Fruit fly (Drosophila melanogaster) whole organism, embryonic: ENCODE results near the gene Scr.

Source experiments
- BEAF-32 ChIP-seq: fragments of 200-800 bp; sonication (Bioruptor generic); optimal IDR thresholded peaks from 3 replicates; lab custom pipeline; 2017; ENCODE audit warnings: missing biosample characterization, missing genetic modification characterization, mild to moderate bottlenecking, moderate library complexity, missing genetic modification reagents
- CG10209 ChIP-seq: fragments of 200-800 bp; sonication (Bioruptor generic); optimal IDR thresholded peaks from 3 replicates; lab custom pipeline; 2017; ENCODE audit warnings: missing biosample characterization, mild to moderate bottlenecking, missing genetic modification characterization, missing genetic modification reagents
- CG10366 ChIP-seq: fragments of 200-800 bp; sonication (Bioruptor generic); IDR thresholded peaks from 2 replicates; pipeline ENCODE4 v1.3.6; 2022; ENCODE audit warnings: missing biosample characterization, missing genetic modification characterization
- CG10654 ChIP-seq: fragments of 200-800 bp; sonication (Bioruptor generic); optimal IDR thresholded peaks from 2 replicates; lab custom pipeline; 2016; ENCODE audit warnings: missing biosample characterization, missing genetic modification characterization
- CG10959 ChIP-seq: fragments of 200-800 bp; sonication (Bioruptor generic); IDR thresholded peaks from 2 replicates; pipeline ENCODE4 v1.3.6; 2022; ENCODE audit warnings: missing biosample characterization, missing genetic modification characterization
- CG11247 ChIP-seq: fragments of 200-800 bp; sonication (Bioruptor generic); IDR thresholded peaks from 2 replicates; pipeline ENCODE4 v1.3.6; 2022; ENCODE audit warnings: missing biosample characterization, missing genetic modification characterization
- CG11504 ChIP-seq: fragments of 200-800 bp; sonication (Bioruptor generic); optimal IDR thresholded peaks from 3 replicates; lab custom pipeline; 2019; ENCODE audit warnings: missing biosample characterization, mild to moderate bottlenecking, missing genetic modification characterization, moderate library complexity
- CG12391 ChIP-seq: fragments of 200-800 bp; sonication (Bioruptor generic); optimal IDR thresholded peaks from 3 replicates; lab custom pipeline; 2018; ENCODE audit warnings: missing biosample characterization, mild to moderate bottlenecking, missing genetic modification characterization, moderate library complexity
- CG1529 ChIP-seq: fragments of 200-800 bp; sonication (Bioruptor generic); optimal IDR thresholded peaks from 3 replicates; lab custom pipeline; 2018; ENCODE audit warnings: missing biosample characterization, missing genetic modification characterization
- CG16813 ChIP-seq: fragments of 200-800 bp; sonication (Bioruptor generic); IDR thresholded peaks from 3 replicates; pipeline ENCODE4 v1.3.6; 2022; ENCODE audit warnings: missing biosample characterization, missing genetic modification characterization; ENCODE audit not compliant: partially characterized antibody
- CG17568 ChIP-seq: fragments of 200-800 bp; sonication (Bioruptor generic); optimal IDR thresholded peaks from 2 replicates; lab custom pipeline; 2018; ENCODE audit warnings: missing biosample characterization, mild to moderate bottlenecking, missing genetic modification characterization, moderate library complexity
- CG2129 ChIP-seq: fragments of 200-800 bp; sonication (Bioruptor generic); IDR thresholded peaks from 2 replicates; pipeline ENCODE4 v1.3.6; 2022; ENCODE audit warnings: missing biosample characterization, missing genetic modification characterization; ENCODE audit not compliant: partially characterized antibody
- CG2199 ChIP-seq: fragments of 200-800 bp; sonication (Bioruptor generic); IDR thresholded peaks from 3 replicates; pipeline ENCODE4 v1.3.6; 2022; ENCODE audit warnings: missing biosample characterization, missing genetic modification characterization
- CG2202 ChIP-seq: fragments of 200-800 bp; sonication (Bioruptor generic); optimal IDR thresholded peaks from 2 replicates; lab custom pipeline; 2018; ENCODE audit warnings: missing biosample characterization, mild to moderate bottlenecking, missing genetic modification characterization
- CG2712 ChIP-seq: fragments of 200-800 bp; optimal IDR thresholded peaks from 3 replicates; lab custom pipeline; 2019; ENCODE audit warnings: missing biosample characterization, mild to moderate bottlenecking, missing genetic modification characterization, moderate library complexity
- CG2889 ChIP-seq: fragments of 200-800 bp; sonication (Bioruptor generic); IDR thresholded peaks from 3 replicates; pipeline ENCODE4 v1.3.6; 2022; ENCODE audit warnings: missing biosample characterization, missing genetic modification characterization
- CG30020 ChIP-seq: fragments of 200-800 bp; optimal IDR thresholded peaks from 2 replicates; lab custom pipeline; 2019; ENCODE audit warnings: missing biosample characterization, mild to moderate bottlenecking, missing genetic modification characterization, moderate library complexity
- CG31365 ChIP-seq: fragments of 200-800 bp; sonication (Bioruptor generic); optimal IDR thresholded peaks from 2 replicates; lab custom pipeline; 2018; ENCODE audit warnings: missing biosample characterization, mild to moderate bottlenecking, missing genetic modification characterization
- CG32532 ChIP-seq: fragments of 200-800 bp; sonication (Bioruptor generic); IDR thresholded peaks from 2 replicates; pipeline ENCODE4 v1.3.6; 2022; ENCODE audit warnings: missing biosample characterization, missing genetic modification characterization
- CG33213 ChIP-seq: fragments of 200-800 bp; sonication (Bioruptor generic); optimal IDR thresholded peaks from 3 replicates; lab custom pipeline; 2016; ENCODE audit warnings: missing biosample characterization, missing genetic modification characterization
- CG5180 ChIP-seq: fragments of 200-800 bp; sonication (Bioruptor generic); optimal IDR thresholded peaks from 3 replicates; lab custom pipeline; 2017; ENCODE audit warnings: missing biosample characterization, missing genetic modification characterization, mild to moderate bottlenecking, moderate library complexity, missing genetic modification reagents
- CG7556 ChIP-seq: fragments of 200-800 bp; sonication (Bioruptor generic); optimal IDR thresholded peaks from 2 replicates; lab custom pipeline; 2017; ENCODE audit warnings: missing biosample characterization, mild to moderate bottlenecking, missing genetic modification characterization
- CG8765 ChIP-seq: fragments of 200-800 bp; sonication (Bioruptor generic); IDR thresholded peaks from 2 replicates; pipeline ENCODE4 v1.3.6; 2022; ENCODE audit warnings: missing biosample characterization, missing genetic modification characterization
- CG8924 ChIP-seq: fragments of 200-800 bp; optimal IDR thresholded peaks from 3 replicates; lab custom pipeline; 2019; ENCODE audit warnings: missing biosample characterization, mild to moderate bottlenecking, missing genetic modification characterization, moderate library complexity
- CTCF ChIP-seq: fragments of 200-800 bp; sonication (Bioruptor generic); optimal IDR thresholded peaks from 2 replicates; lab custom pipeline; 2017; ENCODE audit warnings: missing biosample characterization, mild to moderate bottlenecking, missing genetic modification characterization, moderate library complexity
- Dfd ChIP-seq, 2 experiments: fragments of >200 bp; optimal IDR thresholded peaks; 2 replicates each; lab custom pipeline; 2017; ENCODE audit warnings: missing biosample characterization in 2 of 2, missing genetic modification characterization in 2 of 2
- Ets97D ChIP-seq: fragments of 200-800 bp; sonication (Bioruptor generic); optimal IDR thresholded peaks from 3 replicates; lab custom pipeline; 2016; ENCODE audit warnings: missing biosample characterization, missing genetic modification characterization
- HLH54F ChIP-seq: fragments of 200-800 bp; sonication (Bioruptor generic); optimal IDR thresholded peaks from 3 replicates; lab custom pipeline; 2016; ENCODE audit warnings: missing biosample characterization, missing genetic modification characterization
- Hr51 ChIP-seq, 2 experiments: fragments of 200-800 bp; sonication (Bioruptor generic); optimal IDR thresholded peaks; 2 replicates in 1 of 2; 3 replicates in 1 of 2; lab custom pipeline; 2016 to 2018; ENCODE audit warnings: missing biosample characterization in 2 of 2, missing genetic modification characterization in 2 of 2, mild to moderate bottlenecking in 1 of 2, moderate library complexity in 1 of 2
- Hsf ChIP-seq: fragments of 200-800 bp; sonication (Bioruptor generic); optimal IDR thresholded peaks from 3 replicates; lab custom pipeline; 2016; ENCODE audit warnings: missing biosample characterization, missing genetic modification characterization
- Jarid2 ChIP-seq: fragments of 200-800 bp; sonication (Bioruptor generic); optimal IDR thresholded peaks from 3 replicates; lab custom pipeline; 2017; ENCODE audit warnings: mild to moderate bottlenecking, missing biosample characterization, missing genetic modification reagents, missing genetic modification characterization
- Lhr ChIP-seq: fragments of 200-800 bp; sonication (Bioruptor generic); optimal IDR thresholded peaks from 3 replicates; lab custom pipeline; 2017; ENCODE audit warnings: mild to moderate bottlenecking, missing biosample characterization, missing genetic modification reagents, missing genetic modification characterization
- Meics ChIP-seq: fragments of 200-800 bp; sonication (Bioruptor generic); optimal IDR thresholded peaks from 2 replicates; lab custom pipeline; 2017; ENCODE audit warnings: missing biosample characterization, mild to moderate bottlenecking, missing genetic modification characterization
- NC2α ChIP-seq: fragments of 200-800 bp; sonication (Bioruptor generic); optimal IDR thresholded peaks from 2 replicates; lab custom pipeline; 2016; ENCODE audit warnings: missing biosample characterization, missing genetic modification characterization
- Opbp ChIP-seq: fragments of 200-800 bp; sonication (Bioruptor generic); IDR thresholded peaks from 3 replicates; pipeline ENCODE4 v1.3.6; 2022; ENCODE audit warnings: missing biosample characterization, missing genetic modification characterization; ENCODE audit not compliant: partially characterized antibody
- Usf ChIP-seq: fragments of 200-800 bp; sonication (Bioruptor generic); optimal IDR thresholded peaks from 2 replicates; lab custom pipeline; 2017; ENCODE audit warnings: missing genotype, missing biosample characterization, missing genetic modification characterization
- amos ChIP-seq: fragments of 200-800 bp; sonication (Bioruptor generic); IDR thresholded peaks from 2 replicates; pipeline ENCODE4 v1.3.6; 2022; ENCODE audit warnings: missing biosample characterization, missing genetic modification characterization; ENCODE audit not compliant: partially characterized antibody
- chinmo ChIP-seq: fragments of 200-800 bp; sonication (Bioruptor generic); IDR thresholded peaks from 4 replicates; pipeline ENCODE4 v1.3.6; 2022; ENCODE audit warnings: missing biosample characterization, missing genetic modification characterization; ENCODE audit not compliant: partially characterized antibody
- exex ChIP-seq: fragments of 200-800 bp; sonication (Bioruptor generic); optimal IDR thresholded peaks from 4 replicates; lab custom pipeline; 2018; ENCODE audit warnings: missing biosample characterization, mild to moderate bottlenecking, missing genetic modification characterization, moderate library complexity
- gcm2 ChIP-seq: fragments of 200-800 bp; sonication (Bioruptor generic); optimal IDR thresholded peaks from 2 replicates; lab custom pipeline; 2016; ENCODE audit warnings: missing biosample characterization, missing genetic modification characterization
- gem ChIP-seq: fragments of 200-800 bp; sonication (Bioruptor generic); optimal IDR thresholded peaks from 2 replicates; lab custom pipeline; 2019; ENCODE audit warnings: missing biosample characterization, mild to moderate bottlenecking, missing genetic modification characterization, moderate library complexity
- hkb ChIP-seq, 2 experiments: fragments of 200-800 bp in 1 of 2; fragments of >200 bp in 1 of 2; sonication (Bioruptor generic) in 1 of 2; IDR thresholded peaks in 1 of 2; optimal IDR thresholded peaks in 1 of 2; 2 replicates each; pipeline versions ENCODE4 v1.3.6 to Lab custom; 2017 to 2022; ENCODE audit warnings: missing biosample characterization in 1 of 2, missing genetic modification characterization in 1 of 2
- knrl ChIP-seq: fragments of 200-800 bp; sonication (Bioruptor generic); IDR thresholded peaks from 3 replicates; pipeline ENCODE4 v1.3.6; 2022; ENCODE audit warnings: missing biosample characterization, missing genetic modification characterization; ENCODE audit not compliant: partially characterized antibody
- pho ChIP-seq: fragments of 200-800 bp; sonication (Bioruptor generic); optimal IDR thresholded peaks from 2 replicates; lab custom pipeline; 2016; ENCODE audit warnings: missing biosample characterization, missing genetic modification characterization
- schlank ChIP-seq: fragments of 200-800 bp; sonication (Bioruptor generic); optimal IDR thresholded peaks from 2 replicates; lab custom pipeline; 2018; ENCODE audit warnings: missing biosample characterization, mild to moderate bottlenecking, missing genetic modification characterization
- sens ChIP-seq: fragments of 200-800 bp; sonication (Bioruptor generic); peaks from one replicate; lab custom pipeline; 2016; ENCODE audit warnings: missing biosample characterization, missing genetic modification characterization
- seq ChIP-seq: fragments of 200-800 bp; sonication (Bioruptor generic); IDR thresholded peaks from 2 replicates; pipeline ENCODE4 v1.3.6; 2022; ENCODE audit warnings: missing biosample characterization, missing genetic modification characterization
- sob ChIP-seq: fragments of 200-800 bp; sonication (Bioruptor generic); IDR thresholded peaks from 2 replicates; pipeline ENCODE4 v1.3.6; 2022; ENCODE audit warnings: missing biosample characterization, missing genetic modification characterization
- stwl ChIP-seq: fragments of 200-800 bp; sonication (Bioruptor generic); optimal IDR thresholded peaks from 3 replicates; lab custom pipeline; 2018; ENCODE audit warnings: missing biosample characterization, mild to moderate bottlenecking, missing genetic modification characterization, moderate library complexity
- zf30C ChIP-seq: fragments of 200-800 bp; sonication (Bioruptor generic); optimal IDR thresholded peaks from 3 replicates; lab custom pipeline; 2018; ENCODE audit warnings: missing biosample characterization, mild to moderate bottlenecking, missing genetic modification characterization

The Scr gene

dm6 chr3R:6806654-6807053, 43.1 kb downstream of the Scr start (continued):
- TF ChIP-seq Hsf (GFP tag; lab: Kevin White, UChicago) (no peak), sob (GFP tag; lab: Robert Waterston, UW) (0 out of 2 replicates have a peak, but pooled peaks have one; percentile 6), CG10959 (GFP tag; lab: Robert Waterston, UW) (no peak), amos (GFP tag; lab: Robert Waterston, UW) (peak; percentile 71), CG10366 (GFP tag; lab: Robert Waterston, UW) (no peak), knrl (GFP tag; lab: Robert Waterston, UW) (peak; percentile 49; the same call in 1 of the 3 replicates), CG8924 (tag; lab: Kevin White, UChicago) (no peak), Ets97D (GFP tag; lab: Kevin White, UChicago) (peak; percentile 44), CG32532 (no peak), Opbp (GFP tag; lab: Robert Waterston, UW) (no peak), Usf (GFP tag; lab: Kevin White, UChicago) (no peak), pho (GFP tag; lab: Kevin White, UChicago) (no peak), seq (GFP tag; lab: Robert Waterston, UW) (peak; percentile 43), CG2199 (GFP tag; lab: Robert Waterston, UW) (peak; percentile 88; the same call in 2 of the 3 replicates), CG12391 (tag; lab: Kevin White, UChicago) (no peak), Hr51 (GFP tag; optimal IDR thresholded peaks at IDR 0.05; lab: Kevin White, UChicago) (no peak), CG2712 (tag; lab: Kevin White, UChicago) (no peak), CG10209 (GFP tag; lab: Kevin White, UChicago) (no peak), CG10654 (GFP tag; lab: Kevin White, UChicago) (no peak), chinmo (GFP tag; lab: Robert Waterston, UW) (peak; percentile 61; the same call in 2 of the 4 replicates), CG5180 (peak; percentile 66), CG2889 (no peak), CG17568 (GFP tag; lab: Kevin White, UChicago) (no peak), CG33213 (GFP tag; lab: Kevin White, UChicago) (peak; percentile 6), Jarid2 (GFP tag; lab: Kevin White, UChicago) (peak; percentile 36), schlank (no peak), zf30C (GFP tag; lab: Kevin White, UChicago) (peak; percentile 60), stwl (peak; percentile 92), CG2202 (tag; lab: Kevin White, UChicago) (no peak), CTCF (GFP tag; lab: Kevin White, UChicago) (peak; percentile 78), hkb (optimal IDR thresholded peaks at IDR 0.05; lab: Kevin White, UChicago) (peak; percentile 22), hkb (GFP tag; IDR thresholded peaks at IDR 0.05; lab: Robert Waterston, UW) (no peak), CG30020 (tag; lab: Kevin White, UChicago) (no peak), CG16813 (GFP tag; lab: Robert Waterston, UW) (peak; percentile 60), Dfd (GFP tag; optimal IDR thresholded peaks at IDR 0.05; lab: Kevin White, UChicago) (peak in 1 of 2 experiments; percentile 21), CG2129 (GFP tag; lab: Robert Waterston, UW) (no peak), CG31365 (tag; lab: Kevin White, UChicago) (peak; percentile 96), CG11504 (tag; lab: Kevin White, UChicago) (no peak), gcm2 (GFP tag; lab: Kevin White, UChicago) (no peak), NC2α (GFP tag; lab: Kevin White, UChicago) (no peak), Meics (GFP tag; lab: Kevin White, UChicago) (no peak), CG8765 (GFP tag; lab: Robert Waterston, UW) (no peak), BEAF-32 (peak; percentile 23), HLH54F (GFP tag; lab: Kevin White, UChicago) (no peak), CG1529 (GFP tag; lab: Kevin White, UChicago) (no peak), CG7556 (GFP tag; lab: Kevin White, UChicago) (no peak), CG11247 (GFP tag; lab: Robert Waterston, UW) (no peak), Lhr (GFP tag; lab: Kevin White, UChicago) (peak; percentile 65), gem (no peak), sens (peak; percentile 75), exex (tag; lab: Kevin White, UChicago) (no peak)
